Fruit fly (Drosophila melanogaster) whole organism, embryonic: ENCODE results near the gene Bgb.

Source experiments
- Atf3 ChIP-seq: fragments of 200-800 bp; sonication (Bioruptor generic); optimal IDR thresholded peaks from 3 replicates; lab custom pipeline; 2016; ENCODE audit warnings: missing biosample characterization, missing genetic modification characterization
- Blimp-1 ChIP-seq: fragments of 200-800 bp; sonication (Bioruptor generic); optimal IDR thresholded peaks from 3 replicates; lab custom pipeline; 2018; ENCODE audit warnings: missing biosample characterization, missing genetic modification characterization, mild to moderate bottlenecking, moderate library complexity, missing genetic modification reagents
- CG12391 ChIP-seq: fragments of 200-800 bp; sonication (Bioruptor generic); optimal IDR thresholded peaks from 3 replicates; lab custom pipeline; 2018; ENCODE audit warnings: missing biosample characterization, mild to moderate bottlenecking, missing genetic modification characterization, moderate library complexity
- CG12744 ChIP-seq: fragments of 200-800 bp; sonication (Bioruptor generic); optimal IDR thresholded peaks from 2 replicates; lab custom pipeline; 2016; ENCODE audit warnings: missing biosample characterization, missing genetic modification characterization
- CG12769 ChIP-seq: fragments of 200-800 bp; sonication (Bioruptor generic); optimal IDR thresholded peaks from 2 replicates; lab custom pipeline; 2019; ENCODE audit warnings: missing biosample characterization, mild to moderate bottlenecking, missing genetic modification characterization, moderate library complexity
- CG13287 ChIP-seq: fragments of 200-800 bp; sonication (Bioruptor generic); IDR thresholded peaks from 2 replicates; pipeline ENCODE4 v1.3.6; 2022; ENCODE audit warnings: missing biosample characterization, missing genetic modification characterization; ENCODE audit not compliant: partially characterized antibody
- CG17802 ChIP-seq: fragments of 200-800 bp; sonication (Bioruptor generic); optimal IDR thresholded peaks from 2 replicates; lab custom pipeline; 2018; ENCODE audit warnings: missing biosample characterization, mild to moderate bottlenecking, missing genetic modification characterization, moderate library complexity
- CG18262 ChIP-seq: fragments of 200-800 bp; optimal IDR thresholded peaks from 3 replicates; lab custom pipeline; 2019; ENCODE audit warnings: missing biosample characterization, mild to moderate bottlenecking, missing genetic modification characterization, moderate library complexity
- CG31224 ChIP-seq: fragments of 200-800 bp; sonication (Bioruptor generic); IDR thresholded peaks from 2 replicates; pipeline ENCODE4 v1.3.6; 2022; ENCODE audit warnings: missing biosample characterization, missing genetic modification characterization
- CG32767 ChIP-seq: fragments of 200-800 bp; sonication (Bioruptor generic); IDR thresholded peaks from 2 replicates; pipeline ENCODE4 v1.3.6; 2022; ENCODE audit warnings: missing biosample characterization, missing genetic modification characterization
- CG33557 ChIP-seq: fragments of 200-800 bp; sonication (Bioruptor generic); optimal IDR thresholded peaks from 2 replicates; lab custom pipeline; 2019; ENCODE audit warnings: missing biosample characterization, mild to moderate bottlenecking, missing genetic modification characterization, moderate library complexity
- CG4617 ChIP-seq: fragments of 200-800 bp; sonication (Bioruptor generic); optimal IDR thresholded peaks from 3 replicates; lab custom pipeline; 2016; ENCODE audit warnings: missing biosample characterization, missing genetic modification characterization, borderline replicate concordance
- CG6854 ChIP-seq: fragments of 200-800 bp; sonication (Bioruptor generic); optimal IDR thresholded peaks from 3 replicates; lab custom pipeline; 2017; ENCODE audit warnings: missing biosample characterization, mild to moderate bottlenecking, missing genetic modification characterization
- CG7372 ChIP-seq: fragments of 200-800 bp; sonication (Bioruptor generic); IDR thresholded peaks from 2 replicates; pipeline ENCODE4 v1.3.6; 2022; ENCODE audit warnings: missing biosample characterization, missing genetic modification characterization
- CG8089 ChIP-seq: fragments of 200-800 bp; sonication (Bioruptor generic); optimal IDR thresholded peaks from 3 replicates; lab custom pipeline; 2016; ENCODE audit warnings: missing biosample characterization, missing genetic modification characterization
- CG8290 ChIP-seq, 3 experiments: fragments of 200-800 bp; sonication (Bioruptor generic); optimal IDR thresholded peaks; 2 replicates each; lab custom pipeline; 2016 to 2019; ENCODE audit warnings: missing biosample characterization in 3 of 3, missing genetic modification characterization in 3 of 3, mild to moderate bottlenecking in 2 of 3, moderate library complexity in 1 of 3
- Dad ChIP-seq: fragments of 200-800 bp; sonication (Bioruptor generic); optimal IDR thresholded peaks from 3 replicates; lab custom pipeline; 2016; ENCODE audit warnings: missing biosample characterization, missing genetic modification characterization
- Dfd ChIP-seq, 2 experiments: fragments of >200 bp; optimal IDR thresholded peaks; 2 replicates each; lab custom pipeline; 2017; ENCODE audit warnings: missing biosample characterization in 2 of 2, missing genetic modification characterization in 2 of 2
- Doc2 ChIP-seq: fragments of 200-800 bp; sonication (Bioruptor generic); IDR thresholded peaks from 2 replicates; pipeline ENCODE4 v1.3.6; 2022; ENCODE audit warnings: missing biosample characterization, missing genetic modification characterization
- Drgx ChIP-seq: fragments of 200-800 bp; sonication (Bioruptor generic); IDR thresholded peaks from 2 replicates; pipeline ENCODE4 v1.3.6; 2022; ENCODE audit warnings: missing biosample characterization, missing genetic modification characterization
- Gsc ChIP-seq: fragments of 200-800 bp; sonication (Bioruptor generic); IDR thresholded peaks from 2 replicates; pipeline ENCODE4 v1.3.6; 2022; ENCODE audit warnings: missing biosample characterization, missing genetic modification characterization
- HHEX ChIP-seq: fragments of 200-800 bp; sonication (Bioruptor generic); optimal IDR thresholded peaks from 3 replicates; lab custom pipeline; 2017; ENCODE audit warnings: missing biosample characterization, mild to moderate bottlenecking, missing genetic modification characterization, missing genetic modification reagents
- Lhr ChIP-seq: fragments of 200-800 bp; sonication (Bioruptor generic); optimal IDR thresholded peaks from 3 replicates; lab custom pipeline; 2017; ENCODE audit warnings: mild to moderate bottlenecking, missing biosample characterization, missing genetic modification reagents, missing genetic modification characterization
- Med ChIP-seq: fragments of 200-800 bp; sonication (Bioruptor generic); peaks from one replicate; lab custom pipeline; 2016; ENCODE audit warnings: missing biosample characterization, missing genetic modification characterization, mild to moderate bottlenecking, inconsistent platforms, moderate library complexity
- Nf-YA ChIP-seq: fragments of 200-800 bp; sonication (Bioruptor generic); IDR thresholded peaks from 2 replicates; pipeline ENCODE4 v1.3.6; 2022; ENCODE audit warnings: missing biosample characterization, missing genetic modification characterization
- Nf-YB ChIP-seq: fragments of 200-800 bp; sonication (Bioruptor generic); optimal IDR thresholded peaks from 3 replicates; lab custom pipeline; 2019; ENCODE audit warnings: missing biosample characterization, mild to moderate bottlenecking, missing genetic modification characterization, moderate library complexity
- NfI ChIP-seq: fragments of 200-800 bp; sonication (Bioruptor generic); optimal IDR thresholded peaks from 3 replicates; lab custom pipeline; 2018; ENCODE audit warnings: missing biosample characterization, mild to moderate bottlenecking, missing genetic modification characterization, moderate library complexity
- Opbp ChIP-seq: fragments of 200-800 bp; sonication (Bioruptor generic); IDR thresholded peaks from 3 replicates; pipeline ENCODE4 v1.3.6; 2022; ENCODE audit warnings: missing biosample characterization, missing genetic modification characterization; ENCODE audit not compliant: partially characterized antibody
- Poxn ChIP-seq: fragments of 200-800 bp; sonication (Bioruptor generic); IDR thresholded peaks from 2 replicates; pipeline ENCODE4 v1.3.6; 2022; ENCODE audit warnings: missing biosample characterization, missing genetic modification characterization
- Spps ChIP-seq: fragments of 200-800 bp; sonication (Bioruptor generic); optimal IDR thresholded peaks from 2 replicates; lab custom pipeline; 2018; ENCODE audit warnings: missing biosample characterization, mild to moderate bottlenecking, missing genetic modification characterization
- Xbp1 ChIP-seq: fragments of 200-800 bp; sonication (Bioruptor generic); optimal IDR thresholded peaks from 3 replicates; lab custom pipeline; 2016; ENCODE audit warnings: missing biosample characterization, mild to moderate bottlenecking, missing genetic modification characterization
- ase ChIP-seq: fragments of 200-800 bp; sonication (Bioruptor generic); IDR thresholded peaks from 3 replicates; pipeline ENCODE4 v1.3.6; 2022; ENCODE audit warnings: missing biosample characterization, missing genetic modification characterization
- btn ChIP-seq: fragments of 200-800 bp; sonication (Bioruptor generic); optimal IDR thresholded peaks from 2 replicates; lab custom pipeline; 2016; ENCODE audit warnings: missing biosample characterization, missing genetic modification characterization
- corto ChIP-seq: fragments of 200-800 bp; sonication (Bioruptor generic); optimal IDR thresholded peaks from 2 replicates; lab custom pipeline; 2016; ENCODE audit warnings: missing biosample characterization, mild to moderate bottlenecking, missing genetic modification characterization, moderate library complexity
- dimm ChIP-seq: fragments of 200-800 bp; sonication (Bioruptor generic); IDR thresholded peaks from 2 replicates; pipeline ENCODE4 v1.3.6; 2022; ENCODE audit warnings: missing biosample characterization, missing genetic modification characterization
- eve ChIP-seq, 2 experiments: fragments of >200 bp; optimal IDR thresholded peaks; 2 replicates each; lab custom pipeline; 2017; ENCODE audit warnings: missing biosample characterization in 2 of 2, missing genetic modification characterization in 2 of 2
- fd64A ChIP-seq: fragments of 200-800 bp; sonication (Bioruptor generic); optimal IDR thresholded peaks from 3 replicates; lab custom pipeline; 2018; ENCODE audit warnings: missing biosample characterization, mild to moderate bottlenecking, missing genetic modification characterization
- ind ChIP-seq: fragments of 200-800 bp; sonication (Bioruptor generic); optimal IDR thresholded peaks from 3 replicates; lab custom pipeline; 2016; ENCODE audit warnings: missing biosample characterization, missing genetic modification characterization
- insv ChIP-seq, 2 experiments: fragments of 200-800 bp; sonication (Bioruptor generic); optimal IDR thresholded peaks; 3 replicates each; lab custom pipeline; 2016 to 2018; ENCODE audit warnings: missing biosample characterization in 2 of 2, missing genetic modification characterization in 2 of 2
- ken ChIP-seq: fragments of 200-800 bp; sonication (Bioruptor generic); IDR thresholded peaks from 3 replicates; pipeline ENCODE4 v1.3.6; 2022; ENCODE audit warnings: missing biosample characterization, missing genetic modification characterization
- lab ChIP-seq: fragments of 200-800 bp; sonication (Bioruptor generic); optimal IDR thresholded peaks from 3 replicates; lab custom pipeline; 2017; ENCODE audit warnings: missing biosample characterization, missing genetic modification characterization, mild to moderate bottlenecking, moderate library complexity, missing genetic modification reagents
- nau ChIP-seq: fragments of 200-800 bp; sonication (Bioruptor generic); optimal IDR thresholded peaks from 3 replicates; lab custom pipeline; 2017; ENCODE audit warnings: missing biosample characterization, mild to moderate bottlenecking, missing genetic modification characterization, missing genetic modification reagents
- psq ChIP-seq: fragments of 200-800 bp; sonication (Bioruptor generic); optimal IDR thresholded peaks from 2 replicates; lab custom pipeline; 2017; ENCODE audit warnings: missing biosample characterization, missing genetic modification characterization
- run ChIP-seq: fragments of 200-800 bp; sonication (Bioruptor generic); optimal IDR thresholded peaks from 3 replicates; lab custom pipeline; 2018; ENCODE audit warnings: missing biosample characterization, mild to moderate bottlenecking, missing genetic modification characterization
- salm ChIP-seq: fragments of 200-800 bp; sonication (Bioruptor generic); optimal IDR thresholded peaks from 2 replicates; lab custom pipeline; 2018; ENCODE audit warnings: missing biosample characterization, mild to moderate bottlenecking, missing genetic modification characterization
- schlank ChIP-seq: fragments of 200-800 bp; sonication (Bioruptor generic); optimal IDR thresholded peaks from 2 replicates; lab custom pipeline; 2018; ENCODE audit warnings: missing biosample characterization, mild to moderate bottlenecking, missing genetic modification characterization
- sd ChIP-seq: fragments of 200-800 bp; sonication (Bioruptor generic); optimal IDR thresholded peaks from 3 replicates; lab custom pipeline; 2018; ENCODE audit warnings: missing biosample characterization, mild to moderate bottlenecking, missing genetic modification characterization, moderate library complexity
- sima ChIP-seq: fragments of 200-800 bp; sonication (Bioruptor generic); optimal IDR thresholded peaks from 2 replicates; lab custom pipeline; 2016; ENCODE audit warnings: missing biosample characterization, missing genetic modification characterization
- sisA ChIP-seq: fragments of 200-800 bp; sonication (Bioruptor generic); IDR thresholded peaks from 2 replicates; pipeline ENCODE4 v1.3.6; 2022; ENCODE audit warnings: missing biosample characterization, missing genetic modification characterization
- slbo ChIP-seq: fragments of 200-800 bp; sonication (Bioruptor generic); IDR thresholded peaks from 2 replicates; pipeline ENCODE4 v1.3.6; 2022; ENCODE audit warnings: missing biosample characterization, missing genetic modification characterization
- zfh1 ChIP-seq: fragments of 200-800 bp; sonication (Bioruptor generic); IDR thresholded peaks from 3 replicates; pipeline ENCODE4 v1.3.6; 2022; ENCODE audit warnings: missing biosample characterization, missing genetic modification characterization

Gene Bgb

DNA sequence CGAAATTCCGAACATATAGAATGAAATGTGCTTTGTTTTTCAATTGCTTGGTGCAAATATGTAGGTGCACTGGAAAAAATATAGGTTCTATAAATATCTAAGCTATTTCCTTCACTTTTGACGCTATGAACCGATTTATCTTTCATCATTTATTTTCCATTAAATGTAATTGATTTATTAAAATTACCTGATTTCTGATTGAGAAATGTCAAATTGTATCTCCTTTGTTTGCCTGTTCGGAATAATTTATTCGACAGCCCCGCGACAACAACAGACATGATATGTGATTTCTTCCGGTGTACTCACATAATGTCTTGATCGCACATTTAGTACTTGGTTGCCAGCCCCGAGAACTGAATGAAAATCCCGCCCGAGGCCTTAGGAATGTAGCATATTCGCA, 29.9 kb upstream of the Bgb start (continued):
- no peak for TF ChIP-seq CG4617
- no peak for TF ChIP-seq nau (GFP tag; lab: Kevin White, UChicago)
- TF ChIP-seq lab (GFP tag; lab: Kevin White, UChicago): peak; percentile 36
- TF ChIP-seq Spps (tag; lab: Kevin White, UChicago): no peak
- TF ChIP-seq Xbp1: peak; percentile 25
- TF ChIP-seq CG18262: no peak
- peak; percentile 3 for TF ChIP-seq Dad (GFP tag; lab: Kevin White, UChicago)
- no peak for TF ChIP-seq sd (tag; lab: Kevin White, UChicago)
- no peak for TF ChIP-seq salm (tag; lab: Kevin White, UChicago)
- TF ChIP-seq run: no peak
- no peak for TF ChIP-seq CG17802
- no peak for TF ChIP-seq eve (GFP tag; optimal IDR thresholded peaks at IDR 0.05; lab: Kevin White, UChicago)
- no peak for TF ChIP-seq corto
- no peak for TF ChIP-seq dimm (GFP tag; lab: Robert Waterston, UW)
- TF ChIP-seq NfI (GFP tag; lab: Kevin White, UChicago): peak; percentile 21
- no peak for TF ChIP-seq Atf3 (GFP tag; lab: Kevin White, UChicago)
- TF ChIP-seq CG13287 (GFP tag; lab: Robert Waterston, UW): no peak
- no peak for TF ChIP-seq btn
- TF ChIP-seq Poxn (GFP tag; lab: Robert Waterston, UW): no peak
- no peak for TF ChIP-seq CG12769 (tag; lab: Kevin White, UChicago)
- peak; percentile 48; the same call in 1 of the 2 replicates for TF ChIP-seq CG7372 (GFP tag; lab: Robert Waterston, UW)
- no peak for TF ChIP-seq Gsc (GFP tag; lab: Robert Waterston, UW)
- TF ChIP-seq Nf-YB: no peak
- TF ChIP-seq CG33557: no peak
- no peak for TF ChIP-seq ken (GFP tag; lab: Robert Waterston, UW)
- peak; percentile 23 for TF ChIP-seq CG12744 (GFP tag; lab: Kevin White, UChicago)
- TF ChIP-seq fd64A (GFP tag; lab: Kevin White, UChicago): no peak
- no peak for TF ChIP-seq psq (GFP tag; lab: Kevin White, UChicago)
- TF ChIP-seq CG8290 (GFP tag; optimal IDR thresholded peaks at IDR 0.05; lab: Kevin White, UChicago): no peak
- TF ChIP-seq CG8290 (tag; optimal IDR thresholded peaks at IDR 0.05; lab: Kevin White, UChicago): peak in 1 of 2 experiments; percentile 25
- TF ChIP-seq CG31224 (GFP tag; lab: Robert Waterston, UW): peak; percentile 57
- no peak for TF ChIP-seq Blimp-1
- TF ChIP-seq ind (GFP tag; lab: Kevin White, UChicago): peak; percentile 48
- TF ChIP-seq CG8089 (GFP tag; lab: Kevin White, UChicago): no peak
- TF ChIP-seq Med (GFP tag; lab: Kevin White, UChicago): peak; percentile 88
- TF ChIP-seq Doc2: no peak
- no peak for TF ChIP-seq ase (GFP tag; lab: Robert Waterston, UW)
- TF ChIP-seq Lhr: no peak
- TF ChIP-seq Nf-YA: no peak
- no peak for TF ChIP-seq Dfd (GFP tag; optimal IDR thresholded peaks at IDR 0.05; lab: Kevin White, UChicago)
- TF ChIP-seq HHEX (GFP tag; lab: Kevin White, UChicago): peak; percentile 34
- peak; percentile 75 for TF ChIP-seq slbo (GFP tag; lab: Robert Waterston, UW)
- TF ChIP-seq CG32767 (GFP tag; lab: Robert Waterston, UW): no peak
- TF ChIP-seq insv (GFP tag; optimal IDR thresholded peaks at IDR 0.05; lab: Kevin White, UChicago): no peak
- TF ChIP-seq Opbp (GFP tag; lab: Robert Waterston, UW): no peak
- TF ChIP-seq CG12391 (tag; lab: Kevin White, UChicago): peak; percentile 34
- TF ChIP-seq schlank (tag; lab: Kevin White, UChicago): no peak
- TF ChIP-seq sima: no peak
- TF ChIP-seq sisA: peak; percentile 24; the same call in 1 of the 2 replicates
- TF ChIP-seq zfh1 (GFP tag; lab: Robert Waterston, UW): no peak
- TF ChIP-seq Drgx (GFP tag; lab: Robert Waterston, UW): 0 out of 2 replicates have a peak, but pooled peaks have one; percentile 44
- no peak for TF ChIP-seq CG6854
